Fruit fly (Drosophila melanogaster): ENCODE measurements around the gene CG7990.

- TF ChIP-seq CG18476 (GFP tag; optimal IDR thresholded peaks at IDR 0.05) = peak; percentile 65
- no peak for TF ChIP-seq D (optimal IDR thresholded peaks at IDR 0.05)
- peak; percentile 92 for TF ChIP-seq D (GFP tag; optimal IDR thresholded peaks at IDR 0.05)
- TF ChIP-seq CG6254 (GFP tag; optimal IDR thresholded peaks at IDR 0.05) = peak; percentile 91
- TF ChIP-seq danr (GFP tag; IDR thresholded peaks at IDR 0.05) = peak; percentile 67
- TF ChIP-seq h (optimal IDR thresholded peaks at IDR 0.05) = no peak
Measured at dm6 chrX:19154998-19155397, 46.8 kb downstream of the CG7990 start.

All from whole organism, embryonic.